Fruit fly (Drosophila melanogaster): ENCODE results near the gene Ugt307A1.
A peak's percentile ranks its signal among the peaks of the same experiment; 100 is the strongest.

The Ugt307A1 gene

dm6 chr2L:7071862-7072261 lies 4.1 kb downstream of the Ugt307A1 start (continued):
- TF ChIP-seq Sox14 (GFP tag; optimal IDR thresholded peaks at IDR 0.05) (peak; percentile 60), spab (GFP tag; optimal IDR thresholded peaks at IDR 0.05) (peak; percentile 26), CG8119 (GFP tag; IDR thresholded peaks at IDR 0.05) (peak; percentile 50; the same call in 1 of the 3 replicates), salr (GFP tag; optimal IDR thresholded peaks at IDR 0.05) (peak; percentile 45 to 57), CG3032 (tag; optimal IDR thresholded peaks at IDR 0.05) (peak; percentile 67), vri (GFP tag; optimal IDR thresholded peaks at IDR 0.05) (no peak), dsx (GFP tag; optimal IDR thresholded peaks at IDR 0.05; ENCODE audit: poor library complexity, severe bottlenecking) (peak; percentile 73), CG11762 (GFP tag; optimal IDR thresholded peaks at IDR 0.05; ENCODE audit: insufficient read depth) (peak; percentile 25), Met (GFP tag; optimal IDR thresholded peaks at IDR 0.05) (peak; percentile 37), pdm3 (GFP tag; optimal IDR thresholded peaks at IDR 0.05) (peak; percentile 54), CG1621 (tag; optimal IDR thresholded peaks at IDR 0.05) (peak; percentile 63), fkh (GFP tag; optimal IDR thresholded peaks at IDR 0.05) (no peak), Hr39 (GFP tag; optimal IDR thresholded peaks at IDR 0.05) (no peak), Gug (GFP tag; IDR thresholded peaks at IDR 0.05) (peak; percentile 56; the same call in 1 of the 2 replicates), cyc (GFP tag; optimal IDR thresholded peaks at IDR 0.05) (peak; percentile 48), CG7368 (GFP tag; optimal IDR thresholded peaks at IDR 0.05) (peak; percentile 61), CG3919 (GFP tag; optimal IDR thresholded peaks at IDR 0.05) (no peak), CG15336 (GFP tag; IDR thresholded peaks at IDR 0.05) (peak; percentile 66), CG31627 (GFP tag; optimal IDR thresholded peaks at IDR 0.05) (peak; percentile 4), CG32006 (GFP tag; optimal IDR thresholded peaks at IDR 0.05) (no peak), CG8632 (GFP tag; optimal IDR thresholded peaks at IDR 0.05) (peak; percentile 24), CG6808 (GFP tag; optimal IDR thresholded peaks at IDR 0.05) (peak; percentile 73), CG6792 (GFP tag; optimal IDR thresholded peaks at IDR 0.05) (peak; percentile 56), fd59A (GFP tag; optimal IDR thresholded peaks at IDR 0.05) (peak; percentile 52), CG6854 (GFP tag; optimal IDR thresholded peaks at IDR 0.05) (no peak), dac (GFP tag; optimal IDR thresholded peaks at IDR 0.05) (no peak)

DNA sequence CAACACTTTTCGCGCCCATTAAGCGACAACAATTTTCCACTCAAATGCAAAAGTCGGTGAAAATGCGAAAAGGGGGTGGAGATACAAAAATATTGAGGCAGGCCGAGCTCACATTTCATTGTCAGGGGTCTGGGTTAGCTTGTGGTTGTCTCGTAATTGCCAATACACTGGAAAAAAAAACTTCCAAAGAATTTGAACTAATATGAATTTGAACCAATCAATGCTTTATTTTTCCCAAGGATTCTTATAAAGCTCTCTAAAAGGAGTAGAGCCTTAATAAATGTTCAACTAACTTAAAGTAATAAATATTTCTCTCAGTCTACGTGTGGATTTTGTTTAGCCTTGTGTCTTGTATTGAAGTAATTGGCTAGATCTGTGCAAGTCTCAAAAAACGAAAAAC lies 5.2 kb downstream of the Ugt307A1 start:
- TF ChIP-seq Sox15 (GFP tag; optimal IDR thresholded peaks at IDR 0.05): no peak
- TF ChIP-seq eg (GFP tag; IDR thresholded peaks at IDR 0.05): peak; percentile 82
- TF ChIP-seq OdsH (GFP tag; optimal IDR thresholded peaks at IDR 0.05): peak; percentile 56
- TF ChIP-seq CG1621 (tag; optimal IDR thresholded peaks at IDR 0.05): no peak
- peak; percentile 81 for TF ChIP-seq Hr4 (GFP tag; optimal IDR thresholded peaks at IDR 0.05)
- TF ChIP-seq CG6792 (GFP tag; optimal IDR thresholded peaks at IDR 0.05): peak; percentile 10
- peak; percentile 59 for TF ChIP-seq Gug (GFP tag; IDR thresholded peaks at IDR 0.05)
- TF ChIP-seq Sox102F (GFP tag; optimal IDR thresholded peaks at IDR 0.05): no peak
- peak; percentile 53 for TF ChIP-seq CG6276 (GFP tag; optimal IDR thresholded peaks at IDR 0.05)
- TF ChIP-seq CG8632 (GFP tag; optimal IDR thresholded peaks at IDR 0.05): peak; percentile 1
- peak; percentile 77 for TF ChIP-seq CG15336 (GFP tag; IDR thresholded peaks at IDR 0.05)
- peak; percentile 43 for TF ChIP-seq CG4318 (GFP tag; optimal IDR thresholded peaks at IDR 0.05)
- TF ChIP-seq Lpt (GFP tag; optimal IDR thresholded peaks at IDR 0.05): peak; percentile 52
- TF ChIP-seq CG10669 (GFP tag; optimal IDR thresholded peaks at IDR 0.05): peak; percentile 32
- peak; percentile 1 for TF ChIP-seq CG7368 (GFP tag; optimal IDR thresholded peaks at IDR 0.05)
- peak; percentile 58 for TF ChIP-seq CG11294 (GFP tag; IDR thresholded peaks at IDR 0.05)
- peak; percentile 80 for TF ChIP-seq CG32006 (GFP tag; optimal IDR thresholded peaks at IDR 0.05)
- TF ChIP-seq vri (GFP tag; optimal IDR thresholded peaks at IDR 0.05): no peak
- TF ChIP-seq CG31627 (GFP tag; optimal IDR thresholded peaks at IDR 0.05): peak; percentile 14
- no peak for TF ChIP-seq esn (GFP tag; optimal IDR thresholded peaks at IDR 0.05)
- no peak for TF ChIP-seq Blimp-1 (GFP tag; optimal IDR thresholded peaks at IDR 0.05)
- no peak for TF ChIP-seq Hr38 (GFP tag; optimal IDR thresholded peaks at IDR 0.05)
- no peak for TF ChIP-seq Eip93F (GFP tag; optimal IDR thresholded peaks at IDR 0.05)
- TF ChIP-seq dsx (GFP tag; optimal IDR thresholded peaks at IDR 0.05; ENCODE audit: poor library complexity, severe bottlenecking): peak; percentile 9
- peak; percentile 36 for TF ChIP-seq Ets96B (tag; optimal IDR thresholded peaks at IDR 0.05)
- peak; percentile 26 for TF ChIP-seq net (GFP tag; optimal IDR thresholded peaks at IDR 0.05)
- TF ChIP-seq CG8119 (GFP tag; IDR thresholded peaks at IDR 0.05): peak; percentile 75
- peak; percentile 3 for TF ChIP-seq Smox (GFP tag; optimal IDR thresholded peaks at IDR 0.05)
- TF ChIP-seq CG9139 (GFP tag; optimal IDR thresholded peaks at IDR 0.05): no peak
- TF ChIP-seq Met (GFP tag; optimal IDR thresholded peaks at IDR 0.05): no peak
- no peak for TF ChIP-seq CG34406 (GFP tag; optimal IDR thresholded peaks at IDR 0.05)
- TF ChIP-seq fkh (GFP tag; optimal IDR thresholded peaks at IDR 0.05): no peak
- TF ChIP-seq CG6854 (GFP tag; optimal IDR thresholded peaks at IDR 0.05): no peak
- peak; percentile 21 for TF ChIP-seq CG10631 (GFP tag; optimal IDR thresholded peaks at IDR 0.05)
- TF ChIP-seq Hr39 (GFP tag; optimal IDR thresholded peaks at IDR 0.05): peak; percentile 8
- TF ChIP-seq fd59A (GFP tag; optimal IDR thresholded peaks at IDR 0.05): no peak
- TF ChIP-seq lz (GFP tag; optimal IDR thresholded peaks at IDR 0.05): no peak
- TF ChIP-seq CG3919 (GFP tag; optimal IDR thresholded peaks at IDR 0.05): peak; percentile 52

Measured in whole organism, prepupa.